Worm (Caenorhabditis elegans): ENCODE results near the gene H43E16.1.

Gene H43E16.1

ce11 chrII:6636136-6636535 is 37.9 kb upstream of the H43E16.1 start, which contains the start of gene T19D12.5:
Gene T19D12.5 (minus strand): TSS chrII:6636236.
- TF ChIP-seq dsc-1 (tag; optimal IDR thresholded peaks at IDR 0.05) (no peak), ama-1 (optimal IDR thresholded peaks at IDR 0.05) (no peak), lin-14 (GFP tag; optimal IDR thresholded peaks at IDR 0.05) (no peak), nhr-19 (GFP tag; conservative IDR thresholded peaks at IDR 0.05) (no peak), nhr-85 (tag) (no peak), hlh-17 (GFP tag; optimal IDR thresholded peaks at IDR 0.05; ENCODE audit: borderline replicate concordance) (no peak), vab-15 (tag; optimal IDR thresholded peaks at IDR 0.05) (no peak)

- no peak for TF ChIP-seq lin-14 (GFP tag; optimal IDR thresholded peaks at IDR 0.05)
- no peak for TF ChIP-seq jun-1 (tag; optimal IDR thresholded peaks at IDR 0.05)
Measured at ce11 chrII:6637854-6638253, 36.2 kb upstream of the H43E16.1 start.

DNA sequence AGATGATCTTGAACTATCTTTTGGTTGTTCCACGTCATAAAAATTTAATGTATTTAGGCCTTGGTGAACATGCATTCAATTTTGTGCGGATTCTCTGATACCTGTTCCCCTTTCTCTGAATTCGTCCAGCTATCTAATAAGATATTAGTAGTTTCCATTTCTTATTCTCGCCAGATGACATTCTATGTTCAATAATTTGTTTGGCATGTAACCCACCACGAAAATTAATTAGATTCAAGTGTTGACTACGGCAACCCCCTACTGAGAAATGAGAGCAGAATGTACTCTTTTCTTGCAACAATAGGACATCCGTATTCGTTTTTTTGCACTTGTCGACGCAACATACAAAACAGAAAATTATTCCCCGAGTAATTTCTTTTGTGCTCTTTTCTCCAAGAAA is 31.9 kb upstream of the H43E16.1 start:
- TF ChIP-seq ceh-63 (GFP tag; optimal IDR thresholded peaks at IDR 0.05) (no peak), fkh-10 (GFP tag; optimal IDR thresholded peaks at IDR 0.05) (peak; percentile 20), sox-4 (tag; optimal IDR thresholded peaks at IDR 0.05) (no peak), dsc-1 (tag; optimal IDR thresholded peaks at IDR 0.05) (peak; percentile 53)

ce11 chrII:6642651-6643167 is 31.4 kb upstream of the H43E16.1 start, which contains the start of gene T19D12.6:
Gene T19D12.6 (minus strand): TSS chrII:6643117.
- TF ChIP-seq efl-1 (optimal IDR thresholded peaks at IDR 0.05), result no peak
- peak in 1 of 2 experiments; percentile 82 for TF ChIP-seq efl-1 (GFP tag; optimal IDR thresholded peaks at IDR 0.05 in 1 of 2)
- TF ChIP-seq ceh-88 (GFP tag; IDR thresholded peaks at IDR 0.05), result no peak
- no peak for TF ChIP-seq hlh-17 (GFP tag; optimal IDR thresholded peaks at IDR 0.05; ENCODE audit: borderline replicate concordance)
- TF ChIP-seq zag-1 (tag; optimal IDR thresholded peaks at IDR 0.05), result no peak
- no peak for TF ChIP-seq grh-1 (GFP tag; IDR thresholded peaks at IDR 0.05)
- TF ChIP-seq blmp-1 (tag; optimal IDR thresholded peaks at IDR 0.05), result peak; percentile 11
- peak; percentile 60 for TF ChIP-seq fkh-8 (tag; optimal IDR thresholded peaks at IDR 0.05)
- no peak for TF ChIP-seq swsn-7 (tag; optimal IDR thresholded peaks at IDR 0.05)
- TF ChIP-seq lsy-2 (tag; optimal IDR thresholded peaks at IDR 0.05), result peak in 1 of 2 experiments; percentile 50
- TF ChIP-seq lin-14 (GFP tag; optimal IDR thresholded peaks at IDR 0.05), result peak; percentile 57
- no peak for TF ChIP-seq nhr-237 (tag; optimal IDR thresholded peaks at IDR 0.05)
- TF ChIP-seq aha-1 (tag; optimal IDR thresholded peaks at IDR 0.05), result no peak
- no peak for TF ChIP-seq sup-37 (GFP tag; optimal IDR thresholded peaks at IDR 0.05)
- no peak for TF ChIP-seq nhr-71 (tag; optimal IDR thresholded peaks at IDR 0.05)
- no peak for TF ChIP-seq hpl-2 (GFP tag; optimal IDR thresholded peaks at IDR 0.05)
- no peak for TF ChIP-seq irx-1 (tag; optimal IDR thresholded peaks at IDR 0.05)
- TF ChIP-seq nhr-84 (tag; optimal IDR thresholded peaks at IDR 0.05), result no peak

ce11 chrII:6646903-6647302 is 27.2 kb upstream of the H43E16.1 start:
- TF ChIP-seq nhr-84 (tag; optimal IDR thresholded peaks at IDR 0.05) (no peak), efl-1 (optimal IDR thresholded peaks at IDR 0.05) (no peak), efl-1 (GFP tag; optimal IDR thresholded peaks at IDR 0.05 in 1 of 2) (peak in 1 of 2 experiments; percentile 5), dsc-1 (tag; optimal IDR thresholded peaks at IDR 0.05) (peak; percentile 63), vab-15 (tag; optimal IDR thresholded peaks at IDR 0.05) (no peak)

ce11 chrII:6649026-6649425 is 25.0 kb upstream of the H43E16.1 start, which contains the start of gene oig-8:
Gene oig-8 (minus strand): TSS chrII:6649126.
- no peak for TF ChIP-seq tlp-1 (tag; optimal IDR thresholded peaks at IDR 0.05)
- no peak for TF ChIP-seq nhr-84 (tag; optimal IDR thresholded peaks at IDR 0.05)
- no peak for TF ChIP-seq C16A3.4 (tag; optimal IDR thresholded peaks at IDR 0.05)
- TF ChIP-seq C34B4.2 (tag; optimal IDR thresholded peaks at IDR 0.05), result no peak
- TF ChIP-seq nhr-11 (tag; optimal IDR thresholded peaks at IDR 0.05), result no peak
- TF ChIP-seq mef-2 (tag; optimal IDR thresholded peaks at IDR 0.05), result no peak
- TF ChIP-seq dsc-1 (tag; optimal IDR thresholded peaks at IDR 0.05), result no peak
- TF ChIP-seq F16B12.6 (tag; optimal IDR thresholded peaks at IDR 0.05), result no peak
- no peak for TF ChIP-seq swsn-7 (tag; optimal IDR thresholded peaks at IDR 0.05)
- TF ChIP-seq rnt-1 (tag; optimal IDR thresholded peaks at IDR 0.05), result no peak
- TF ChIP-seq nhr-20 (tag; optimal IDR thresholded peaks at IDR 0.05), result no peak
- no peak for TF ChIP-seq unc-62 (GFP tag; optimal IDR thresholded peaks at IDR 0.05)
- no peak for TF ChIP-seq nhr-71 (tag; optimal IDR thresholded peaks at IDR 0.05)
- no peak for TF ChIP-seq isw-1 (GFP tag; IDR thresholded peaks at IDR 0.05)
- no peak for TF ChIP-seq nhr-76 (tag; optimal IDR thresholded peaks at IDR 0.05)
- TF ChIP-seq aha-1 (tag; optimal IDR thresholded peaks at IDR 0.05), result no peak
- TF ChIP-seq dpl-1 (GFP tag; optimal IDR thresholded peaks at IDR 0.05), result no peak
- TF ChIP-seq lin-35 (GFP tag; optimal IDR thresholded peaks at IDR 0.05), result no peak

Measured in whole organism, L1 larva.